Fruit fly (Drosophila melanogaster) Kc167 (cell line): ENCODE data around the gene CG5882.

Experiments
- Myc ChIP-seq: fragments of >200 bp; optimal IDR thresholded peaks from 2 replicates; lab custom pipeline; 2017; ENCODE audit warnings: missing external identifiers
- Sin3A ChIP-seq: fragments of >200 bp; optimal IDR thresholded peaks from 2 replicates; lab custom pipeline; 2018; ENCODE audit warnings: missing external identifiers
- h ChIP-seq: fragments of >200 bp; optimal IDR thresholded peaks from 3 replicates; lab custom pipeline; 2018; ENCODE audit warnings: missing external identifiers
- insv ChIP-seq: fragments of >200 bp; optimal IDR thresholded peaks from 3 replicates; lab custom pipeline; 2018; ENCODE audit warnings: missing external identifiers
- psq ChIP-seq: fragments of >200 bp; optimal IDR thresholded peaks from 2 replicates; lab custom pipeline; 2017; ENCODE audit warnings: missing external identifiers
- ttk ChIP-seq: sonication (Bioruptor generic); optimal IDR thresholded peaks from 2 replicates; lab custom pipeline; 2017; ENCODE audit warnings: missing external identifiers

Gene CG5882

dm6 chr3R:27124588-27124987 is 6.1 kb downstream of the CG5882 start, which contains the start of gene CG6059:
Gene CG6059 (minus strand): TSS chr3R:27124688.
- TF ChIP-seq psq (lab: Kevin White, UChicago) (no peak), h (lab: Kevin White, UChicago) (no peak), Myc (lab: Kevin White, UChicago) (no peak), insv (lab: Kevin White, UChicago) (no peak), Sin3A (lab: Kevin White, UChicago) (no peak), ttk (lab: Kevin White, UChicago) (no peak)

dm6 chr3R:27128723-27129122 is 10.3 kb downstream of the CG5882 start:
- TF ChIP-seq Myc (lab: Kevin White, UChicago): no peak

- TF ChIP-seq Sin3A (lab: Kevin White, UChicago) (no peak), h (lab: Kevin White, UChicago) (no peak), Myc (lab: Kevin White, UChicago) (no peak), insv (lab: Kevin White, UChicago) (no peak), ttk (lab: Kevin White, UChicago) (no peak), psq (lab: Kevin White, UChicago) (no peak)
These were observed 11.3 kb downstream of the CG5882 start for dm6 chr3R:27129580-27130385.

- TF ChIP-seq Sin3A (lab: Kevin White, UChicago): no peak
- no peak for TF ChIP-seq insv (lab: Kevin White, UChicago)
- no peak for TF ChIP-seq h (lab: Kevin White, UChicago)
- no peak for TF ChIP-seq ttk (lab: Kevin White, UChicago)
- no peak for TF ChIP-seq Myc (lab: Kevin White, UChicago)
- no peak for TF ChIP-seq psq (lab: Kevin White, UChicago)
These were observed 12.2 kb downstream of the CG5882 start for dm6 chr3R:27130551-27131161.

- no peak for TF ChIP-seq psq (lab: Kevin White, UChicago)
- no peak for TF ChIP-seq Myc (lab: Kevin White, UChicago)
- no peak for TF ChIP-seq insv (lab: Kevin White, UChicago)
- TF ChIP-seq h (lab: Kevin White, UChicago): no peak
- no peak for TF ChIP-seq Sin3A (lab: Kevin White, UChicago)
- no peak for TF ChIP-seq ttk (lab: Kevin White, UChicago)
These were observed 13.0 kb downstream of the CG5882 start for dm6 chr3R:27131408-27131807.

dm6 chr3R:27133992-27134391 is 15.5 kb downstream of the CG5882 start:
- no peak for TF ChIP-seq psq (lab: Kevin White, UChicago)
- TF ChIP-seq insv (lab: Kevin White, UChicago): no peak
- no peak for TF ChIP-seq Sin3A (lab: Kevin White, UChicago)
- TF ChIP-seq h (lab: Kevin White, UChicago): no peak
- TF ChIP-seq Myc (lab: Kevin White, UChicago): no peak
- no peak for TF ChIP-seq ttk (lab: Kevin White, UChicago)

- TF ChIP-seq Myc (lab: Kevin White, UChicago) (no peak), ttk (lab: Kevin White, UChicago) (no peak), insv (lab: Kevin White, UChicago) (no peak), h (lab: Kevin White, UChicago) (no peak), Sin3A (lab: Kevin White, UChicago) (no peak), psq (lab: Kevin White, UChicago) (no peak)
These were observed 16.4 kb downstream of the CG5882 start for dm6 chr3R:27134728-27135361.

dm6 chr3R:27135692-27136641 is 17.5 kb downstream of the CG5882 start:
- TF ChIP-seq Myc (lab: Kevin White, UChicago): no peak

- TF ChIP-seq Sin3A (lab: Kevin White, UChicago) (no peak), h (lab: Kevin White, UChicago) (no peak), psq (lab: Kevin White, UChicago) (no peak)
These were observed 19.5 kb downstream of the CG5882 start for dm6 chr3R:27137914-27138323.

- TF ChIP-seq psq (lab: Kevin White, UChicago): no peak
- TF ChIP-seq ttk (lab: Kevin White, UChicago): no peak
- no peak for TF ChIP-seq Sin3A (lab: Kevin White, UChicago)
- TF ChIP-seq h (lab: Kevin White, UChicago): no peak
These were observed 20.3 kb downstream of the CG5882 start for dm6 chr3R:27138700-27139099.

dm6 chr3R:27139963-27140362 is 21.5 kb downstream of the CG5882 start:
- TF ChIP-seq psq (lab: Kevin White, UChicago) (no peak), ttk (lab: Kevin White, UChicago) (no peak), h (lab: Kevin White, UChicago) (no peak), Sin3A (lab: Kevin White, UChicago) (no peak), insv (lab: Kevin White, UChicago) (no peak), Myc (lab: Kevin White, UChicago) (no peak)
